Worm (Caenorhabditis elegans): ENCODE measurements around the gene C09E7.7.

DNA sequence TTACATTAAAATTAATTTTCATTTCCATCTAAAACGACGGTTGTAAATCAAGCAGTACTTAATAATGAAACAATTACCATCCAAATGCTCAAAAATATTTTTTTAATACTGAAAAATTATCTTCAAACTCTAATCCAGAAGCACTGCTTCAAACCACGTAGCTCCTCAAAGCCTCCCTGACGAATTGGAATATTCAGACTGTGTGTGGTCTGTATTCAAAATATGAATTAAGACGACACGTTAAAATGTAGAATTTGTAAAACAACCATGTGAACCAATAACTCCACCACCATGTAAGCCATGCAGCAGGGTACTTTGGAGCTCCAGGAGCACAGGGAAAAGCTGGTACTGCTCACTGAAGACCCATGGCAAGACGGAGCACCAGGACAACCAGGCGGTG is 28.4 kb upstream of the C09E7.7 start, which contains the start of gene F27B3.8:
- TF ChIP-seq nhr-6 (tag; optimal IDR thresholded peaks at IDR 0.05): no peak
- no peak for TF ChIP-seq F44E2.7 (GFP tag; IDR thresholded peaks at IDR 0.05)
- no peak for TF ChIP-seq ceh-44 (GFP tag; IDR thresholded peaks at IDR 0.05)
- TF ChIP-seq mdl-1 (tag; optimal IDR thresholded peaks at IDR 0.05): no peak
- TF ChIP-seq nhr-102 (tag; optimal IDR thresholded peaks at IDR 0.05): no peak
- TF ChIP-seq ama-1 (optimal IDR thresholded peaks at IDR 0.05): no peak
- no peak for TF ChIP-seq ZK337.2 (GFP tag; IDR thresholded peaks at IDR 0.05)
- TF ChIP-seq nhr-42 (GFP tag; IDR thresholded peaks at IDR 0.05): no peak
- TF ChIP-seq unc-62 (GFP tag; optimal IDR thresholded peaks at IDR 0.05 in 1 of 2): no peak
- TF ChIP-seq unc-62 (tag; optimal IDR thresholded peaks at IDR 0.05): no peak
- TF ChIP-seq fos-1 (tag; optimal IDR thresholded peaks at IDR 0.05): no peak
- TF ChIP-seq dpl-1 (GFP tag; optimal IDR thresholded peaks at IDR 0.05): no peak
- TF ChIP-seq snpc-4 (tag; optimal IDR thresholded peaks at IDR 0.05): no peak
- TF ChIP-seq pqm-1 (tag; optimal IDR thresholded peaks at IDR 0.05): no peak

Measured in whole organism, L4 larva.